Fruit fly (Drosophila melanogaster) whole organism: Measurements from ENCODE around the gene CG14082.

Experiments
- Dll ChIP-seq: fragments of >200 bp; optimal IDR thresholded peaks from 2 replicates; lab custom pipeline; 2017
- usp ChIP-seq: fragments of >200 bp; optimal IDR thresholded peaks from 2 replicates; lab custom pipeline; 2017; ENCODE audit warnings: missing biosample characterization, missing genetic modification characterization, mixed read lengths

DNA sequence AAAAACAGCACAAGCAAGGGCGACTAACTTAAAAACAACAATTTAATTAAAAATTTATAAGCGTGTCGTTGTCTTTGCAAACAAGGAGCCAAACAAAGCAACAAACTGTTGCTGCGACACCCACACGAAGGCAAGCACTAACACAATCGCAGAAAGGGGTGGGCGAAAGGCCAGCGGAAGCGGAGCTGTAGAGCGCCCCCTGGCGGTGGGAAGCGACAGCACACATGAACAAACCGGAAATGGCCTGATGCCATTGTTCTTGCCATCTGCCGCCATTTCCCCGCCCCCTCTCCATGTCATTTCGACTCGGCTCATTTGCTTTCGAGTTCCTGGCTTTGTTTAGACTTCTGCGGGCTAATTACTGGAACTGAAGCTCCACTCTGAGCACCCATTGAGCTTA, 6.2 kb downstream of the CG14082 start:
- TF ChIP-seq usp (GFP tag; lab: Kevin White, UChicago) (no peak), Dll (lab: Kevin White, UChicago) (no peak)
